Worm (Caenorhabditis elegans) whole organism, L2 larva: ENCODE measurements around the gene eif-3.F.

Experiments
- C34F6.9 ChIP-seq: fragments of 150-350 bp; optimal IDR thresholded peaks from 2 replicates; lab custom pipeline; 2014; ENCODE audit warnings: missing biosample characterization, missing genetic modification characterization
- F13H6.1 ChIP-seq: sonication (generic microtip); optimal IDR thresholded peaks from 2 replicates; lab custom pipeline; 2016; ENCODE audit warnings: missing genetic modification characterization, missing compliant biosample characterization
- R02D3.7 ChIP-seq: fragments of 150-350 bp; optimal IDR thresholded peaks from 2 replicates; lab custom pipeline; 2014; ENCODE audit warnings: missing biosample characterization, missing genetic modification characterization
- Y55F3AM.14 ChIP-seq: fragments of 200-800 bp; sonication (Bioruptor generic); optimal IDR thresholded peaks from 2 replicates; lab custom pipeline; 2018; ENCODE audit warnings: mild to moderate bottlenecking, missing genetic modification characterization, missing compliant biosample characterization
- ZK546.5 ChIP-seq: sonication (generic microtip); optimal IDR thresholded peaks from 2 replicates; lab custom pipeline; 2017; ENCODE audit warnings: missing biosample characterization, missing genetic modification characterization
- alr-1 ChIP-seq: fragments of 150-350 bp; optimal IDR thresholded peaks from 2 replicates; lab custom pipeline; 2014; ENCODE audit warnings: missing biosample characterization, missing genetic modification characterization
- aly-2 ChIP-seq: fragments of 150-350 bp; optimal IDR thresholded peaks from 2 replicates; lab custom pipeline; 2014; ENCODE audit warnings: missing biosample characterization, missing genetic modification characterization
- ama-1 ChIP-seq: fragments of 150-350 bp; optimal IDR thresholded peaks from 2 replicates; lab custom pipeline; 2018; ENCODE audit warnings: inconsistent platforms
- blmp-1 ChIP-seq: sonication (generic microtip); optimal IDR thresholded peaks from 2 replicates; lab custom pipeline; 2017; ENCODE audit warnings: missing genetic modification characterization, mild to moderate bottlenecking, missing compliant biosample characterization, antibody characterized with exemption, moderate library complexity; ENCODE audit not compliant: insufficient read depth
- ceh-82 ChIP-seq: fragments of 150-350 bp; optimal IDR thresholded peaks from 2 replicates; lab custom pipeline; 2014; ENCODE audit warnings: missing biosample characterization, missing genetic modification characterization
- crh-2 ChIP-seq: sonication (generic microtip); optimal IDR thresholded peaks from 2 replicates; lab custom pipeline; 2017; ENCODE audit warnings: missing biosample characterization, missing genetic modification characterization
- egl-27 ChIP-seq: sonication (generic microtip); optimal IDR thresholded peaks from 3 replicates; lab custom pipeline; 2017; ENCODE audit warnings: missing biosample characterization, missing genetic modification reagents, missing genetic modification characterization
- elt-1 ChIP-seq: fragments of 150-350 bp; optimal IDR thresholded peaks from 2 replicates; lab custom pipeline; 2014; ENCODE audit warnings: missing biosample characterization, missing genetic modification characterization
- fos-1 ChIP-seq: fragments of 150-350 bp; optimal IDR thresholded peaks from 2 replicates; lab custom pipeline; 2014; ENCODE audit warnings: missing biosample characterization, missing genetic modification characterization
- gmeb-1 ChIP-seq: fragments of 150-350 bp; optimal IDR thresholded peaks from 2 replicates; lab custom pipeline; 2014; ENCODE audit warnings: missing biosample characterization, missing genetic modification characterization
- lsy-2 ChIP-seq, 2 experiments: fragments of 150-350 bp in 1 of 2; sonication (generic microtip) in 1 of 2; optimal IDR thresholded peaks; 2 replicates each; lab custom pipeline; 2014 to 2017; ENCODE audit warnings: missing biosample characterization in 2 of 2, missing genetic modification characterization in 2 of 2
- mdl-1 ChIP-seq, 2 experiments: fragments of 150-350 bp in 1 of 2; sonication (generic microtip) in 1 of 2; optimal IDR thresholded peaks; 2 replicates each; lab custom pipeline; 2017; ENCODE audit warnings: missing biosample characterization in 2 of 2, missing genetic modification characterization in 2 of 2
- nhr-11 ChIP-seq: fragments of 150-350 bp; optimal IDR thresholded peaks from 2 replicates; lab custom pipeline; 2014; ENCODE audit warnings: missing biosample characterization, missing genetic modification characterization
- nhr-12 ChIP-seq: fragments of 150-350 bp; optimal IDR thresholded peaks from 2 replicates; lab custom pipeline; 2014; ENCODE audit warnings: missing biosample characterization, missing genetic modification characterization
- nhr-129 ChIP-seq: fragments of 150-350 bp; optimal IDR thresholded peaks from 2 replicates; lab custom pipeline; 2014; ENCODE audit warnings: missing biosample characterization, missing genetic modification characterization
- nhr-21 ChIP-seq: fragments of 150-350 bp; optimal IDR thresholded peaks from 2 replicates; lab custom pipeline; 2014; ENCODE audit warnings: missing biosample characterization, missing genetic modification characterization
- nhr-237 ChIP-seq: fragments of 150-350 bp; optimal IDR thresholded peaks from 2 replicates; lab custom pipeline; 2014; ENCODE audit warnings: missing biosample characterization, missing genetic modification characterization
- nhr-25 ChIP-seq: fragments of 150-350 bp; sonication (generic microtip); optimal IDR thresholded peaks from 3 replicates; lab custom pipeline; 2014; ENCODE audit warnings: missing biosample characterization, missing genetic modification characterization
- nhr-6 ChIP-seq: fragments of 150-350 bp; optimal IDR thresholded peaks from 2 replicates; lab custom pipeline; 2014; ENCODE audit warnings: missing biosample characterization, missing genetic modification characterization
- sem-4 ChIP-seq: fragments of 150-350 bp; optimal IDR thresholded peaks from 2 replicates; lab custom pipeline; 2014; ENCODE audit warnings: missing biosample characterization, missing genetic modification reagents, missing genetic modification characterization
- sma-3 ChIP-seq: sonication (generic microtip); optimal IDR thresholded peaks from 2 replicates; lab custom pipeline; 2016; ENCODE audit warnings: missing genetic modification reagents, missing genetic modification characterization, missing compliant biosample characterization
- sma-9 ChIP-seq, 2 experiments: fragments of 150-350 bp in 1 of 2; sonication (generic microtip) in 1 of 2; optimal IDR thresholded peaks; 2 replicates each; lab custom pipeline; 2014 to 2016; ENCODE audit warnings: missing genetic modification characterization in 2 of 2, mild to moderate bottlenecking in 1 of 2, missing biosample characterization in 1 of 2, missing compliant biosample characterization in 1 of 2, missing genetic modification reagents in 1 of 2, moderate library complexity in 1 of 2
- unc-55 ChIP-seq: fragments of 150-350 bp; sonication (generic microtip); optimal IDR thresholded peaks from 3 replicates; lab custom pipeline; 2014; ENCODE audit warnings: missing biosample characterization, missing genetic modification reagents, missing genetic modification characterization
- zag-1 ChIP-seq: fragments of 150-350 bp; optimal IDR thresholded peaks from 2 replicates; lab custom pipeline; 2014; ENCODE audit warnings: missing biosample characterization, missing genetic modification characterization
- ztf-1 ChIP-seq: fragments of 200-800 bp; sonication (Bioruptor generic); conservative IDR thresholded peaks from 2 replicates; pipeline ENCODE4 v1.3.6; 2022; ENCODE audit warnings: missing genetic modification characterization, missing compliant biosample characterization
- ztf-4 ChIP-seq: fragments of 150-350 bp; optimal IDR thresholded peaks from 2 replicates; lab custom pipeline; 2014; ENCODE audit warnings: missing biosample characterization, missing genetic modification characterization

Gene eif-3.F

DNA sequence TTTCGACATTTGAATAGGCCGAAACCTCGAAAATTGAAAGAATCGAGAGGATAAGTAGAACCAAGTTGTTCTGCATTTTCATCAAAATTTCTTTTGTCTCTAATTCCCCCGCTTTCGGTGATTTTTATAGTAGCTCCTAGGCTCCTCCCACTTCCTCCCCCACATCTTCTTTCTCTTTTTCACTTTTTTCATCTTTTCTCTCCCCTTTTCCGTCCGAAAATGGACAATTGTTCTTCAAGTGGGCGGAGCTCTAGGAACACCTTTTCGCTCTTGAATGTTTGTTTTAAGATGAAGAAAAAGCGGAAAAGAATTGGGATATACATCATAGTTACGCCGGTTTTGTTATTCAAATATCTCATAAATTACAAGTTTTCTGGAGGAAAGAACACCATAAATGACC lies 15.0 kb downstream of the eif-3.F start, which contains the start of gene F42A8.1:
Gene F42A8.1 (minus strand): TSS at position 101 of the 400 bp plus-strand sequence.
- TF ChIP-seq C34F6.9 (tag; lab: Kevin White, UChicago) (no peak), R02D3.7 (tag; lab: Kevin White, UChicago) (no peak), nhr-11 (tag; lab: Kevin White, UChicago) (no peak), sem-4 (tag; lab: Kevin White, UChicago) (no peak), nhr-12 (tag; lab: Kevin White, UChicago) (no peak), ztf-1 (GFP tag; lab: Robert Waterston, UW) (no peak), aly-2 (tag; lab: Kevin White, UChicago) (no peak), crh-2 (tag; lab: Kevin White, UChicago) (no peak), Y55F3AM.14 (GFP tag; lab: Kevin White, UChicago) (no peak), alr-1 (tag; lab: Kevin White, UChicago) (no peak)

DNA sequence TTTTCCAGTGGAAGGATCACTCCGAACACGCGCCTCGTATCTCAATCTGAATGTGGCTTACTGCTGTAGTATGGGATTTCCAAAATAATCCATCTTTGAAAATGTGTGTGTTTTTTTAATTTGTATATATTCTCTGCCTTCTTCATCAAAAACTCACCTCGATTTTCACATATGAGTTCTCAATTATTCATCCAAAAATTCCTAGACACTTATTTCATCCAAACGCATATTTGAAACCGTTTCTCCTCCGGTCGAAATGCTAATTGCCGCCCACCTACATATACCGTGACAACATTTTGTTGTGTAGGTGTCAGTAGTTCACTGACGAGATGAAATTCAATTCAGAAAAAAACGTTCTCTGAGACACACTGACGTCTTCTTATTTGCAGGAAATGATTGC lies 16.0 kb downstream of the eif-3.F start:
- no peak for TF ChIP-seq unc-55 (GFP tag; lab: Kevin White, UChicago)

DNA sequence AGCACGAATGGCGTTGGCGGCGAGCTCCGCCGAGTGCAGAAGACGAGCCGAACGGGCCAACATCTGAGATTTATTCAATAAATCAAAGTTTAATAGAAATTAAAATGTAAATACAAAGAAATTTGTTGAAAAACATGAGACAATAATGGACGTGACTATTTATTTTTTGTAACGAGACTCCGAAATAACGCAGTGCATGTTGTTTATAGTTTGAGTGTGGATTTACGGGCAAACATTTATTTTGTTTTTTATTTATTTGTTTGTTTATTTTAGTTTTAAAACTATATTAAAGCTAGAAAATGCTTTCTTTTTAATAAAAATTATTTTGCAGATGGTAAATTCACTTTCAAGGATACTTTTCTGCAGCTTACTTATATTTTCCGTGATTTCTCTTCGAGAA lies 21.2 kb downstream of the eif-3.F start, which contains the start of the genes sdhb-1 and cup-15:
Gene sdhb-1 (minus strand): TSS at position 63 of the 400 bp plus-strand sequence.
Gene cup-15 (plus strand): TSS at position 332 of the 400 bp plus-strand sequence.
- no peak for TF ChIP-seq nhr-6 (tag; lab: Kevin White, UChicago)
- peak; percentile 40 for TF ChIP-seq R02D3.7 (tag; lab: Kevin White, UChicago)
- peak; percentile 57 for TF ChIP-seq unc-55 (GFP tag; lab: Kevin White, UChicago)
- no peak for TF ChIP-seq blmp-1 (tag; lab: Kevin White, UChicago)
- peak; percentile 38 for TF ChIP-seq C34F6.9 (tag; lab: Kevin White, UChicago)
- TF ChIP-seq lsy-2 (tag; optimal IDR thresholded peaks at IDR 0.05; lab: Kevin White, UChicago), result peak in 1 of 2 experiments; percentile 47

DNA sequence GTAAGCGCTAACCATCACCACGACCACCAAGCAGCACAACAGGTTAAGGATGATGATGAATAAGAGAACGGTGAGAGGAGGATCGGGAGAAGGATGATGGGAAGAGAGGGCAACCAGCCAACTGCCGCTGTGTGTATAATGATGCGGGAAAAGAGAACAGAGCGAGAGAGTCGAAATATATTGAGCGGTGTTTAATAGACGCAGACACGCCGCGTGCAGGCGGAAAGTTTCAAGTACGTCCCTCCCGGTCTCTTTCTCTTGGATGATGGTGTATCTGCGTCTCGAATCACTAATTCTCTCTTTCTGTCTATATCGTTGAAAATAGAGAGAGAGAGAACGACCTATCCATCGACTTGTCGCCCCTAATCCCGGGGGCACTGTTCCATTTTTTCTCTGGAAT lies 25.3 kb downstream of the eif-3.F start:
- TF ChIP-seq sma-9 (GFP tag; optimal IDR thresholded peaks at IDR 0.05; lab: Kevin White, UChicago), result peak; percentile 84
- TF ChIP-seq sma-9 (tag; optimal IDR thresholded peaks at IDR 0.05; lab: Kevin White, UChicago), result no peak
- TF ChIP-seq nhr-237, result no peak
- peak; percentile 28 for TF ChIP-seq crh-2 (tag; lab: Kevin White, UChicago)
- TF ChIP-seq zag-1 (tag; lab: Kevin White, UChicago), result peak; percentile 17
- peak; percentile 44 to 58 for TF ChIP-seq mdl-1 (tag; optimal IDR thresholded peaks at IDR 0.05; lab: Kevin White, UChicago)
- peak; percentile 75 for TF ChIP-seq egl-27 (tag; lab: Kevin White, UChicago)
- peak; percentile 38 for TF ChIP-seq sma-3 (GFP tag; lab: Kevin White, UChicago)
- TF ChIP-seq C34F6.9 (tag; lab: Kevin White, UChicago), result peak; percentile 52
- TF ChIP-seq unc-55 (GFP tag; lab: Kevin White, UChicago), result peak; percentile 51
- peak; percentile 45 for TF ChIP-seq fos-1 (tag; lab: Kevin White, UChicago)
- TF ChIP-seq nhr-21 (tag; lab: Kevin White, UChicago), result peak; percentile 37
- TF ChIP-seq ZK546.5, result no peak
- peak; percentile 57 for TF ChIP-seq sem-4 (tag; lab: Kevin White, UChicago)
- no peak for TF ChIP-seq alr-1 (tag; lab: Kevin White, UChicago)
- TF ChIP-seq F13H6.1 (tag; lab: Kevin White, UChicago), result peak; percentile 72
- peak; percentile 58 for TF ChIP-seq blmp-1 (tag; lab: Kevin White, UChicago)
- TF ChIP-seq elt-1 (tag; lab: Kevin White, UChicago), result no peak
- no peak for TF ChIP-seq aly-2 (tag; lab: Kevin White, UChicago)
- TF ChIP-seq ztf-4, result no peak
- no peak for TF ChIP-seq ztf-1 (GFP tag; lab: Robert Waterston, UW)
- no peak for TF ChIP-seq ama-1 (lab: Kevin White, UChicago)
- peak; percentile 38 for TF ChIP-seq nhr-25 (tag; lab: Kevin White, UChicago)
- no peak for TF ChIP-seq ceh-82 (tag; lab: Kevin White, UChicago)
- no peak for TF ChIP-seq R02D3.7 (tag; lab: Kevin White, UChicago)
- peak; percentile 75 for TF ChIP-seq nhr-129
- peak in 1 of 2 experiments; percentile 60 for TF ChIP-seq lsy-2 (tag; optimal IDR thresholded peaks at IDR 0.05; lab: Kevin White, UChicago)
- TF ChIP-seq gmeb-1 (tag; lab: Kevin White, UChicago), result no peak
- TF ChIP-seq, all 48 proteins: peak for 16

DNA sequence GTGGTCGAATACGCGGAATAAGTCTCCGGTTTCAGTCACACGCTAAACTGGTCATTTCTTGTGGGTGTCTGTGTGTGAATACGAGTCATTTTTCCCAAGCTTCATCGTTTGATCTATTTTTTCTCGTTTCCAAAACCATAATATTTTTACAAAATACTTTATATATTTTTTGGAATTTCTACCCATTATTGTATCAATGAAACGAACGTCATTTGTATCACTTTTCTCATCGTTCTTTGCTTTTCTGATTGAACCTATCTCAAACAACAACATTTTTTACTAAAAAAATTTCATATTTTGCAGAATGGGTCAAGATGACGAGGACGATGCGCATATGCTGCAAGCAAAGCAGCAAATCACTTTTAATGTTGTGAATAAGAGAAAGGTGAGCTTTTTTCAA lies 26.8 kb downstream of the eif-3.F start, which contains the start of gene mel-11:
Gene mel-11 (plus strand): TSS at position 301 of the 400 bp plus-strand sequence.
- no peak for TF ChIP-seq zag-1 (tag; lab: Kevin White, UChicago)
- TF ChIP-seq, all 48 proteins: peak for 0
